Worm (Caenorhabditis elegans): ENCODE measurements around the gene nhr-188.

nhr-188 gene

ce11 chrV:3808336-3808735 lies 49.3 kb downstream of the nhr-188 start, which contains the start of gene srw-6:
TSS of gene srw-6 (plus strand) at chrV:3808636.
- no peak for TF ChIP-seq pha-4 (tag; optimal IDR thresholded peaks at IDR 0.05)
- no peak for TF ChIP-seq pag-3 (tag; optimal IDR thresholded peaks at IDR 0.05; ENCODE audit: borderline replicate concordance)
- no peak for TF ChIP-seq ahr-1 (tag; optimal IDR thresholded peaks at IDR 0.05)
- TF ChIP-seq K02D7.2 (tag; optimal IDR thresholded peaks at IDR 0.05), result no peak
- no peak for TF ChIP-seq hlh-13 (GFP tag; optimal IDR thresholded peaks at IDR 0.05)
- no peak for TF ChIP-seq pat-9 (tag; optimal IDR thresholded peaks at IDR 0.05)
- no peak for TF ChIP-seq ets-4 (tag; optimal IDR thresholded peaks at IDR 0.05)
- no peak for TF ChIP-seq pha-2 (tag; optimal IDR thresholded peaks at IDR 0.05)

ce11 chrV:3807846-3808245 lies 49.8 kb downstream of the nhr-188 start:
- no peak for TF ChIP-seq ets-4 (tag; optimal IDR thresholded peaks at IDR 0.05)
- no peak for TF ChIP-seq gmeb-2 (tag; optimal IDR thresholded peaks at IDR 0.05)
- TF ChIP-seq nfya-1 (tag; optimal IDR thresholded peaks at IDR 0.05), result peak; percentile 56
- no peak for TF ChIP-seq unc-86 (tag; optimal IDR thresholded peaks at IDR 0.05)
- no peak for TF ChIP-seq C38D4.7 (GFP tag; optimal IDR thresholded peaks at IDR 0.05)
- TF ChIP-seq ceh-31 (tag; optimal IDR thresholded peaks at IDR 0.05), result no peak
